Fruit fly (Drosophila melanogaster) whole organism, embryonic: Measurements from ENCODE around the gene Arl8.

Experiments
- Ada2b ChIP-seq: fragments of 200-800 bp; sonication (Bioruptor generic); IDR thresholded peaks from 2 replicates; pipeline ENCODE4 v1.3.6; 2022; ENCODE audit warnings: missing biosample characterization, missing genetic modification characterization
- Bgb ChIP-seq: fragments of 200-800 bp; sonication (Bioruptor generic); IDR thresholded peaks from 2 replicates; pipeline ENCODE4 v1.3.6; 2022; ENCODE audit warnings: missing biosample characterization, missing genetic modification characterization; ENCODE audit not compliant: partially characterized antibody
- CG1024 ChIP-seq: fragments of 200-800 bp; sonication (Bioruptor generic); IDR thresholded peaks from 2 replicates; pipeline ENCODE4 v1.3.6; 2022; ENCODE audit warnings: missing biosample characterization, missing genetic modification characterization
- CG10543 ChIP-seq: fragments of 200-800 bp; sonication (Bioruptor generic); optimal IDR thresholded peaks from 3 replicates; lab custom pipeline; 2017; ENCODE audit warnings: missing biosample characterization, mild to moderate bottlenecking, missing genetic modification characterization, moderate library complexity
- CG10959 ChIP-seq: fragments of 200-800 bp; sonication (Bioruptor generic); IDR thresholded peaks from 2 replicates; pipeline ENCODE4 v1.3.6; 2022; ENCODE audit warnings: missing biosample characterization, missing genetic modification characterization
- CG11093 ChIP-seq: fragments of 200-800 bp; sonication (Bioruptor generic); IDR thresholded peaks from 3 replicates; pipeline ENCODE4 v1.3.6; 2022; ENCODE audit warnings: missing biosample characterization, missing genetic modification characterization
- CG11723 ChIP-seq: fragments of 200-800 bp; sonication (Bioruptor generic); optimal IDR thresholded peaks from 2 replicates; lab custom pipeline; 2017; ENCODE audit warnings: missing biosample characterization, mild to moderate bottlenecking, missing genetic modification characterization
- CG1647 ChIP-seq: fragments of 200-800 bp; sonication (Bioruptor generic); optimal IDR thresholded peaks from 3 replicates; lab custom pipeline; 2016; ENCODE audit warnings: missing biosample characterization, missing genetic modification characterization
- CG17361 ChIP-seq: fragments of 200-800 bp; sonication (Bioruptor generic); IDR thresholded peaks from 3 replicates; pipeline ENCODE4 v1.3.6; 2022; ENCODE audit warnings: missing biosample characterization, missing genetic modification characterization
- CG17385 ChIP-seq: fragments of 200-800 bp; sonication (Bioruptor generic); optimal IDR thresholded peaks from 3 replicates; lab custom pipeline; 2018; ENCODE audit warnings: missing biosample characterization, mild to moderate bottlenecking, missing genetic modification characterization
- CG18011 ChIP-seq: fragments of 200-800 bp; sonication (Bioruptor generic); optimal IDR thresholded peaks from 2 replicates; lab custom pipeline; 2017; ENCODE audit warnings: missing biosample characterization, missing genetic modification characterization, mild to moderate bottlenecking, moderate library complexity, missing genotype
- CG18262 ChIP-seq: fragments of 200-800 bp; optimal IDR thresholded peaks from 3 replicates; lab custom pipeline; 2019; ENCODE audit warnings: missing biosample characterization, mild to moderate bottlenecking, missing genetic modification characterization, moderate library complexity
- CG18599 ChIP-seq: fragments of 200-800 bp; sonication (Bioruptor generic); optimal IDR thresholded peaks from 3 replicates; lab custom pipeline; 2017; ENCODE audit warnings: missing biosample characterization, missing genetic modification characterization, mild to moderate bottlenecking, moderate library complexity, missing genetic modification reagents
- CG4360 ChIP-seq: fragments of 200-800 bp; sonication (Bioruptor generic); IDR thresholded peaks from 2 replicates; pipeline ENCODE4 v1.3.6; 2022; ENCODE audit warnings: missing biosample characterization, missing genetic modification characterization
- CG6683 ChIP-seq: fragments of 200-800 bp; sonication (Bioruptor generic); optimal IDR thresholded peaks from 2 replicates; lab custom pipeline; 2017; ENCODE audit warnings: missing biosample characterization, mild to moderate bottlenecking, missing genetic modification characterization, missing genetic modification reagents
- CG7357 ChIP-seq: fragments of 200-800 bp; sonication (Bioruptor generic); IDR thresholded peaks from 3 replicates; pipeline ENCODE4 v1.3.6; 2022; ENCODE audit warnings: missing biosample characterization, missing genetic modification characterization
- CG9609 ChIP-seq: fragments of 200-800 bp; sonication (Bioruptor generic); optimal IDR thresholded peaks from 3 replicates; lab custom pipeline; 2016; ENCODE audit warnings: missing biosample characterization, missing genetic modification characterization
- CG9727 ChIP-seq: fragments of 200-800 bp; sonication (Bioruptor generic); optimal IDR thresholded peaks from 3 replicates; lab custom pipeline; 2017; ENCODE audit warnings: missing biosample characterization, mild to moderate bottlenecking, missing genetic modification characterization
- CG9817 ChIP-seq: fragments of 200-800 bp; sonication (Bioruptor generic); optimal IDR thresholded peaks from 2 replicates; lab custom pipeline; 2018; ENCODE audit warnings: missing biosample characterization, mild to moderate bottlenecking, missing genetic modification characterization, moderate library complexity
- E2f2 ChIP-seq: fragments of 200-800 bp; sonication (Bioruptor generic); IDR thresholded peaks from 2 replicates; pipeline ENCODE4 v1.3.6; 2022; ENCODE audit warnings: missing biosample characterization, missing genetic modification characterization
- Fer3 ChIP-seq: fragments of 200-800 bp; sonication (Bioruptor generic); optimal IDR thresholded peaks from 2 replicates; lab custom pipeline; 2018; ENCODE audit warnings: missing biosample characterization, mild to moderate bottlenecking, missing genetic modification characterization, moderate library complexity
- HLH54F ChIP-seq: fragments of 200-800 bp; sonication (Bioruptor generic); optimal IDR thresholded peaks from 3 replicates; lab custom pipeline; 2016; ENCODE audit warnings: missing biosample characterization, missing genetic modification characterization
- Opbp ChIP-seq: fragments of 200-800 bp; sonication (Bioruptor generic); IDR thresholded peaks from 3 replicates; pipeline ENCODE4 v1.3.6; 2022; ENCODE audit warnings: missing biosample characterization, missing genetic modification characterization; ENCODE audit not compliant: partially characterized antibody
- Ptx1 ChIP-seq: fragments of 200-800 bp; sonication (Bioruptor generic); IDR thresholded peaks from 2 replicates; pipeline ENCODE4 v1.3.6; 2022; ENCODE audit warnings: missing biosample characterization, missing genetic modification characterization
- Rx ChIP-seq: fragments of 200-800 bp; sonication (Bioruptor generic); IDR thresholded peaks from 2 replicates; pipeline ENCODE4 v1.3.6; 2022; ENCODE audit warnings: missing biosample characterization, missing genetic modification characterization
- Stat92E ChIP-seq, 3 experiments: fragments of >200 bp in 2 of 3; fragments of 200-800 bp in 1 of 3; sonication (Bioruptor generic) in 1 of 3; optimal IDR thresholded peaks; 2 replicates each; lab custom pipeline; 2017 to 2019; ENCODE audit warnings: missing biosample characterization in 3 of 3, missing genetic modification characterization in 3 of 3, mild to moderate bottlenecking in 1 of 3, moderate library complexity in 1 of 3
- ac ChIP-seq: fragments of 200-800 bp; sonication (Bioruptor generic); optimal IDR thresholded peaks from 3 replicates; lab custom pipeline; 2017; ENCODE audit warnings: missing biosample characterization, mild to moderate bottlenecking, missing genetic modification characterization
- chn ChIP-seq: fragments of 200-800 bp; sonication (Bioruptor generic); optimal IDR thresholded peaks from 2 replicates; lab custom pipeline; 2016; ENCODE audit warnings: missing biosample characterization, missing genetic modification characterization
- crp ChIP-seq, 2 experiments: fragments of 200-800 bp; sonication (Bioruptor generic); optimal IDR thresholded peaks; 2 replicates in 1 of 2; 3 replicates in 1 of 2; lab custom pipeline; 2017; ENCODE audit warnings: missing biosample characterization in 2 of 2, missing genetic modification characterization in 2 of 2, mild to moderate bottlenecking in 1 of 2, moderate library complexity in 1 of 2
- dan ChIP-seq: fragments of 200-800 bp; sonication (Bioruptor generic); IDR thresholded peaks from 2 replicates; pipeline ENCODE4 v1.3.6; 2022; ENCODE audit warnings: missing biosample characterization, missing genetic modification characterization
- dm ChIP-seq: fragments of 200-800 bp; sonication (Bioruptor generic); optimal IDR thresholded peaks from 3 replicates; lab custom pipeline; 2016; ENCODE audit warnings: missing biosample characterization, missing genetic modification characterization
- dysf ChIP-seq: fragments of 200-800 bp; sonication (Bioruptor generic); IDR thresholded peaks from 3 replicates; pipeline ENCODE4 v1.3.6; 2022; ENCODE audit warnings: missing biosample characterization, missing genetic modification characterization
- en ChIP-seq: fragments of 200-800 bp; sonication (Bioruptor generic); optimal IDR thresholded peaks from 2 replicates; lab custom pipeline; 2016; ENCODE audit warnings: missing biosample characterization, missing genetic modification characterization
- ham ChIP-seq: fragments of 200-800 bp; sonication (Bioruptor generic); IDR thresholded peaks from 2 replicates; pipeline ENCODE4 v1.3.6; 2022; ENCODE audit warnings: missing biosample characterization, missing genetic modification characterization
- ind ChIP-seq: fragments of 200-800 bp; sonication (Bioruptor generic); optimal IDR thresholded peaks from 3 replicates; lab custom pipeline; 2016; ENCODE audit warnings: missing biosample characterization, missing genetic modification characterization
- insv ChIP-seq, 2 experiments: fragments of 200-800 bp; sonication (Bioruptor generic); optimal IDR thresholded peaks; 3 replicates each; lab custom pipeline; 2016 to 2018; ENCODE audit warnings: missing biosample characterization in 2 of 2, missing genetic modification characterization in 2 of 2
- jumu ChIP-seq: fragments of 200-800 bp; sonication (Bioruptor generic); optimal IDR thresholded peaks from 3 replicates; lab custom pipeline; 2016; ENCODE audit warnings: missing biosample characterization, missing genetic modification characterization
- klu ChIP-seq: fragments of 200-800 bp; sonication (Bioruptor generic); IDR thresholded peaks from 2 replicates; pipeline ENCODE4 v1.3.6; 2022; ENCODE audit warnings: missing biosample characterization, missing genetic modification characterization
- lov ChIP-seq, 2 experiments: fragments of 200-800 bp in 1 of 2; fragments of >200 bp in 1 of 2; sonication (Bioruptor generic) in 1 of 2; IDR thresholded peaks in 1 of 2; optimal IDR thresholded peaks in 1 of 2; 2 replicates in 1 of 2; 3 replicates in 1 of 2; pipeline versions ENCODE4 v1.3.6 to Lab custom; 2017 to 2022; ENCODE audit warnings: missing biosample characterization in 1 of 2, missing genetic modification characterization in 1 of 2
- mld ChIP-seq: fragments of 200-800 bp; sonication (Bioruptor generic); IDR thresholded peaks from 3 replicates; pipeline ENCODE4 v1.3.6; 2022; ENCODE audit warnings: missing biosample characterization, missing genetic modification characterization; ENCODE audit not compliant: partially characterized antibody
- nerfin-2 ChIP-seq: fragments of 200-800 bp; sonication (Bioruptor generic); IDR thresholded peaks from 2 replicates; pipeline ENCODE4 v1.3.6; 2022; ENCODE audit warnings: missing biosample characterization, missing genetic modification characterization; ENCODE audit not compliant: partially characterized antibody
- pros ChIP-seq: fragments of 200-800 bp; sonication (Bioruptor generic); optimal IDR thresholded peaks from 3 replicates; lab custom pipeline; 2019; ENCODE audit warnings: missing biosample characterization, mild to moderate bottlenecking, missing genetic modification characterization, moderate library complexity
- psq ChIP-seq: fragments of 200-800 bp; sonication (Bioruptor generic); optimal IDR thresholded peaks from 2 replicates; lab custom pipeline; 2017; ENCODE audit warnings: missing biosample characterization, missing genetic modification characterization
- ro ChIP-seq: fragments of 200-800 bp; sonication (Bioruptor generic); IDR thresholded peaks from 2 replicates; pipeline ENCODE4 v1.3.6; 2022; ENCODE audit warnings: missing biosample characterization, missing genetic modification characterization
- slp2 ChIP-seq: fragments of 200-800 bp; sonication (Bioruptor generic); optimal IDR thresholded peaks from 2 replicates; lab custom pipeline; 2016; ENCODE audit warnings: missing biosample characterization, missing genetic modification characterization
- sqz ChIP-seq: fragments of 200-800 bp; sonication (Bioruptor generic); optimal IDR thresholded peaks from 3 replicates; lab custom pipeline; 2018; ENCODE audit warnings: missing biosample characterization, mild to moderate bottlenecking, missing genetic modification characterization
- tio ChIP-seq: fragments of 200-800 bp; sonication (Bioruptor generic); optimal IDR thresholded peaks from 2 replicates; lab custom pipeline; 2017; ENCODE audit warnings: missing biosample characterization, missing genetic modification characterization, inconsistent platforms
- toy ChIP-seq: fragments of 200-800 bp; sonication (Bioruptor generic); IDR thresholded peaks from 2 replicates; pipeline ENCODE4 v1.3.6; 2022; ENCODE audit warnings: missing biosample characterization, missing genetic modification characterization
- zen ChIP-seq: fragments of 200-800 bp; sonication (Bioruptor generic); optimal IDR thresholded peaks from 3 replicates; lab custom pipeline; 2018; ENCODE audit warnings: missing biosample characterization, mild to moderate bottlenecking, missing genetic modification characterization, moderate library complexity

The Arl8 gene

dm6 chr3R:8171489-8172161 lies 45.2 kb downstream of the Arl8 start (continued):
- TF ChIP-seq CG9609 (no peak), insv (GFP tag; optimal IDR thresholded peaks at IDR 0.05; lab: Kevin White, UChicago) (no peak), HLH54F (GFP tag; lab: Kevin White, UChicago) (no peak), CG11723 (no peak), CG7357 (GFP tag; lab: Robert Waterston, UW) (no peak), CG9817 (tag; lab: Kevin White, UChicago) (no peak), Bgb (GFP tag; lab: Robert Waterston, UW) (no peak), ro (GFP tag; lab: Robert Waterston, UW) (no peak), Ptx1 (GFP tag; lab: Robert Waterston, UW) (peak; percentile 73), zen (tag; lab: Kevin White, UChicago) (no peak), nerfin-2 (GFP tag; lab: Robert Waterston, UW) (no peak), lov (optimal IDR thresholded peaks at IDR 0.05; lab: Kevin White, UChicago) (no peak), lov (GFP tag; IDR thresholded peaks at IDR 0.05; lab: Robert Waterston, UW) (no peak), pros (GFP tag; lab: Kevin White, UChicago) (no peak), CG4360 (GFP tag; lab: Robert Waterston, UW) (no peak), CG1647 (no peak), CG1024 (GFP tag; lab: Robert Waterston, UW) (no peak), chn (GFP tag; lab: Kevin White, UChicago) (peak; percentile 6), psq (GFP tag; lab: Kevin White, UChicago) (no peak), CG6683 (GFP tag; lab: Kevin White, UChicago) (no peak), toy (GFP tag; lab: Robert Waterston, UW) (no peak), tio (GFP tag; lab: Kevin White, UChicago) (peak; percentile 10), E2f2 (GFP tag; lab: Robert Waterston, UW) (peak; percentile 18; the same call in 1 of the 2 replicates), crp (GFP tag; optimal IDR thresholded peaks at IDR 0.05; lab: Kevin White, UChicago) (no peak), CG18599 (no peak), CG18011 (GFP tag; lab: Kevin White, UChicago) (no peak), CG10959 (peak; percentile 49), Ada2b (GFP tag; lab: Robert Waterston, UW) (no peak), en (GFP tag; lab: Kevin White, UChicago) (peak; percentile 24), klu (GFP tag; lab: Robert Waterston, UW) (no peak), jumu (GFP tag; lab: Kevin White, UChicago) (peak; percentile 50), CG17385 (peak; percentile 32), Fer3 (no peak), slp2 (no peak), ac (no peak), CG17361 (GFP tag; lab: Robert Waterston, UW) (peak; percentile 46; the same call in 1 of the 3 replicates), Rx (GFP tag; lab: Robert Waterston, UW) (peak; percentile 40; the same call in 1 of the 2 replicates), Stat92E (GFP tag; optimal IDR thresholded peaks at IDR 0.05; lab: Kevin White, UChicago) (no peak), sqz (GFP tag; lab: Kevin White, UChicago) (no peak), ham (GFP tag; lab: Robert Waterston, UW) (no peak), dysf (GFP tag; lab: Robert Waterston, UW) (peak; percentile 51), dm (no peak), CG11093 (GFP tag; lab: Robert Waterston, UW) (no peak; the same call in 2 of the 3 replicates), dan (no peak), Opbp (GFP tag; lab: Robert Waterston, UW) (no peak), CG9727 (GFP tag; lab: Kevin White, UChicago) (peak; percentile 59), CG10543 (GFP tag; lab: Kevin White, UChicago) (no peak), ind (GFP tag; lab: Kevin White, UChicago) (peak; percentile 24), mld (GFP tag; lab: Robert Waterston, UW) (no peak), CG18262 (peak; percentile 61)
